Worm (Caenorhabditis elegans) whole organism, L2 larva: ENCODE measurements around the gene T19C3.2.
A peak's percentile ranks its signal among the peaks of the same experiment; 100 is the strongest.

Experiments used
- C34F6.9 ChIP-seq: fragments of 150-350 bp; optimal IDR thresholded peaks from 2 replicates; lab custom pipeline; 2014; ENCODE audit warnings: missing biosample characterization, missing genetic modification characterization
- F13H6.1 ChIP-seq: sonication (generic microtip); optimal IDR thresholded peaks from 2 replicates; lab custom pipeline; 2016; ENCODE audit warnings: missing genetic modification characterization, missing compliant biosample characterization
- R02D3.7 ChIP-seq: fragments of 150-350 bp; optimal IDR thresholded peaks from 2 replicates; lab custom pipeline; 2014; ENCODE audit warnings: missing biosample characterization, missing genetic modification characterization
- Y55F3AM.14 ChIP-seq: fragments of 200-800 bp; sonication (Bioruptor generic); optimal IDR thresholded peaks from 2 replicates; lab custom pipeline; 2018; ENCODE audit warnings: mild to moderate bottlenecking, missing genetic modification characterization, missing compliant biosample characterization
- ZK546.5 ChIP-seq: sonication (generic microtip); optimal IDR thresholded peaks from 2 replicates; lab custom pipeline; 2017; ENCODE audit warnings: missing biosample characterization, missing genetic modification characterization
- alr-1 ChIP-seq: fragments of 150-350 bp; optimal IDR thresholded peaks from 2 replicates; lab custom pipeline; 2014; ENCODE audit warnings: missing biosample characterization, missing genetic modification characterization
- aly-2 ChIP-seq: fragments of 150-350 bp; optimal IDR thresholded peaks from 2 replicates; lab custom pipeline; 2014; ENCODE audit warnings: missing biosample characterization, missing genetic modification characterization
- ama-1 ChIP-seq: fragments of 150-350 bp; optimal IDR thresholded peaks from 2 replicates; lab custom pipeline; 2018; ENCODE audit warnings: inconsistent platforms
- blmp-1 ChIP-seq: sonication (generic microtip); optimal IDR thresholded peaks from 2 replicates; lab custom pipeline; 2017; ENCODE audit warnings: missing genetic modification characterization, mild to moderate bottlenecking, missing compliant biosample characterization, antibody characterized with exemption, moderate library complexity; ENCODE audit not compliant: insufficient read depth
- ceh-16 ChIP-seq: fragments of 150-350 bp; optimal IDR thresholded peaks from 2 replicates; lab custom pipeline; 2014; ENCODE audit warnings: missing biosample characterization, missing genetic modification characterization
- ceh-82 ChIP-seq: fragments of 150-350 bp; optimal IDR thresholded peaks from 2 replicates; lab custom pipeline; 2014; ENCODE audit warnings: missing biosample characterization, missing genetic modification characterization
- crh-2 ChIP-seq: sonication (generic microtip); optimal IDR thresholded peaks from 2 replicates; lab custom pipeline; 2017; ENCODE audit warnings: missing biosample characterization, missing genetic modification characterization
- dmd-4 ChIP-seq: sonication (generic microtip); optimal IDR thresholded peaks from 2 replicates; lab custom pipeline; 2017; ENCODE audit warnings: missing biosample characterization, missing genetic modification characterization
- egl-27 ChIP-seq: sonication (generic microtip); optimal IDR thresholded peaks from 3 replicates; lab custom pipeline; 2017; ENCODE audit warnings: missing biosample characterization, missing genetic modification reagents, missing genetic modification characterization
- elt-3 ChIP-seq: sonication (generic microtip); optimal IDR thresholded peaks from 2 replicates; lab custom pipeline; 2017; ENCODE audit warnings: missing biosample characterization, missing genetic modification characterization
- fos-1 ChIP-seq: fragments of 150-350 bp; optimal IDR thresholded peaks from 2 replicates; lab custom pipeline; 2014; ENCODE audit warnings: missing biosample characterization, missing genetic modification characterization
- gmeb-1 ChIP-seq: fragments of 150-350 bp; optimal IDR thresholded peaks from 2 replicates; lab custom pipeline; 2014; ENCODE audit warnings: missing biosample characterization, missing genetic modification characterization
- lin-11 ChIP-seq: fragments of 150-350 bp; sonication (generic microtip); optimal IDR thresholded peaks from 2 replicates; lab custom pipeline; 2014; ENCODE audit warnings: missing biosample characterization, missing genetic modification characterization, inconsistent platforms, mixed read lengths
- lin-39 ChIP-seq: fragments of 150-350 bp; optimal IDR thresholded peaks from 2 replicates; lab custom pipeline; 2014; ENCODE audit warnings: missing biosample characterization, missing genetic modification reagents, missing genetic modification characterization
- lsy-2 ChIP-seq, 2 experiments: fragments of 150-350 bp in 1 of 2; sonication (generic microtip) in 1 of 2; optimal IDR thresholded peaks; 2 replicates each; lab custom pipeline; 2014 to 2017; ENCODE audit warnings: missing biosample characterization in 2 of 2, missing genetic modification characterization in 2 of 2
- mab-5 ChIP-seq: fragments of 150-350 bp; optimal IDR thresholded peaks from 2 replicates; lab custom pipeline; 2014; ENCODE audit warnings: missing biosample characterization, missing genetic modification characterization
- mbf-1 ChIP-seq: sonication (generic microtip); optimal IDR thresholded peaks from 2 replicates; lab custom pipeline; 2017; ENCODE audit warnings: missing biosample characterization, missing genetic modification characterization
- nhr-10 ChIP-seq: sonication (generic microtip); optimal IDR thresholded peaks from 2 replicates; lab custom pipeline; 2017; ENCODE audit warnings: missing biosample characterization, missing genetic modification characterization
- nhr-12 ChIP-seq: fragments of 150-350 bp; optimal IDR thresholded peaks from 2 replicates; lab custom pipeline; 2014; ENCODE audit warnings: missing biosample characterization, missing genetic modification characterization
- nhr-129 ChIP-seq: fragments of 150-350 bp; optimal IDR thresholded peaks from 2 replicates; lab custom pipeline; 2014; ENCODE audit warnings: missing biosample characterization, missing genetic modification characterization
- nhr-21 ChIP-seq: fragments of 150-350 bp; optimal IDR thresholded peaks from 2 replicates; lab custom pipeline; 2014; ENCODE audit warnings: missing biosample characterization, missing genetic modification characterization
- nhr-23 ChIP-seq: fragments of 150-350 bp; optimal IDR thresholded peaks from 2 replicates; lab custom pipeline; 2014; ENCODE audit warnings: missing biosample characterization, missing genetic modification reagents, missing genetic modification characterization
- nhr-237 ChIP-seq: fragments of 150-350 bp; optimal IDR thresholded peaks from 2 replicates; lab custom pipeline; 2014; ENCODE audit warnings: missing biosample characterization, missing genetic modification characterization
- nhr-25 ChIP-seq: fragments of 150-350 bp; sonication (generic microtip); optimal IDR thresholded peaks from 3 replicates; lab custom pipeline; 2014; ENCODE audit warnings: missing biosample characterization, missing genetic modification characterization
- nhr-6 ChIP-seq: fragments of 150-350 bp; optimal IDR thresholded peaks from 2 replicates; lab custom pipeline; 2014; ENCODE audit warnings: missing biosample characterization, missing genetic modification characterization
- nhr-77 ChIP-seq: fragments of 150-350 bp; optimal IDR thresholded peaks from 2 replicates; lab custom pipeline; 2014; ENCODE audit warnings: missing biosample characterization, missing genetic modification characterization
- peb-1 ChIP-seq: fragments of 150-350 bp; optimal IDR thresholded peaks from 2 replicates; lab custom pipeline; 2014; ENCODE audit warnings: missing biosample characterization, missing genetic modification characterization
- sem-4 ChIP-seq: fragments of 150-350 bp; optimal IDR thresholded peaks from 2 replicates; lab custom pipeline; 2014; ENCODE audit warnings: missing biosample characterization, missing genetic modification reagents, missing genetic modification characterization
- skn-1 ChIP-seq: sonication (generic microtip); optimal IDR thresholded peaks from 2 replicates; lab custom pipeline; 2017; ENCODE audit warnings: missing biosample characterization, missing genetic modification characterization
- sma-3 ChIP-seq: sonication (generic microtip); optimal IDR thresholded peaks from 2 replicates; lab custom pipeline; 2016; ENCODE audit warnings: missing genetic modification reagents, missing genetic modification characterization, missing compliant biosample characterization
- snpc-4 ChIP-seq: fragments of 150-350 bp; optimal IDR thresholded peaks from 2 replicates; lab custom pipeline; 2014; ENCODE audit warnings: missing biosample characterization, missing genetic modification characterization
- unc-39 ChIP-seq: fragments of 150-350 bp; optimal IDR thresholded peaks from 2 replicates; lab custom pipeline; 2014; ENCODE audit warnings: missing biosample characterization, missing genetic modification characterization
- unc-62 ChIP-seq: fragments of 150-350 bp; optimal IDR thresholded peaks from 2 replicates; lab custom pipeline; 2014; ENCODE audit warnings: missing biosample characterization, missing genetic modification reagents, missing genetic modification characterization
- zag-1 ChIP-seq: fragments of 150-350 bp; optimal IDR thresholded peaks from 2 replicates; lab custom pipeline; 2014; ENCODE audit warnings: missing biosample characterization, missing genetic modification characterization
- ztf-1 ChIP-seq: fragments of 200-800 bp; sonication (Bioruptor generic); conservative IDR thresholded peaks from 2 replicates; pipeline ENCODE4 v1.3.6; 2022; ENCODE audit warnings: missing genetic modification characterization, missing compliant biosample characterization

Gene T19C3.2

ce11 chrIII:650539-650938, 33.2 kb upstream of the T19C3.2 start:
- TF ChIP-seq egl-27: no peak
- peak; percentile 33 for TF ChIP-seq nhr-25 (tag; lab: Kevin White, UChicago)
- TF ChIP-seq blmp-1 (tag; lab: Kevin White, UChicago): peak; percentile 24
- TF ChIP-seq zag-1 (tag; lab: Kevin White, UChicago): no peak
- no peak for TF ChIP-seq sem-4 (tag; lab: Kevin White, UChicago)
- TF ChIP-seq nhr-21 (tag; lab: Kevin White, UChicago): no peak
- TF ChIP-seq sma-3: peak; percentile 65
- no peak for TF ChIP-seq peb-1
- no peak for TF ChIP-seq ceh-82 (tag; lab: Kevin White, UChicago)
- TF ChIP-seq lsy-2 (tag; optimal IDR thresholded peaks at IDR 0.05; lab: Kevin White, UChicago): no peak
- no peak for TF ChIP-seq ceh-16 (tag; lab: Kevin White, UChicago)
- no peak for TF ChIP-seq mbf-1 (tag; lab: Kevin White, UChicago)
- no peak for TF ChIP-seq dmd-4 (tag; lab: Kevin White, UChicago)
- no peak for TF ChIP-seq Y55F3AM.14 (GFP tag; lab: Kevin White, UChicago)
- no peak for TF ChIP-seq lin-39
- no peak for TF ChIP-seq nhr-129 (tag; lab: Kevin White, UChicago)
- TF ChIP-seq nhr-77 (tag; lab: Kevin White, UChicago): no peak
- no peak for TF ChIP-seq alr-1
- no peak for TF ChIP-seq elt-3

ce11 chrIII:649935-650334, 32.6 kb upstream of the T19C3.2 start:
- TF ChIP-seq C34F6.9 (tag; lab: Kevin White, UChicago): no peak
- TF ChIP-seq gmeb-1 (tag; lab: Kevin White, UChicago): no peak
- TF ChIP-seq ama-1 (lab: Kevin White, UChicago): no peak
- no peak for TF ChIP-seq sem-4 (tag; lab: Kevin White, UChicago)
- TF ChIP-seq lin-39: no peak
- TF ChIP-seq sma-3: no peak
- TF ChIP-seq ztf-1: no peak
- TF ChIP-seq zag-1 (tag; lab: Kevin White, UChicago): no peak
- TF ChIP-seq mab-5 (tag; lab: Kevin White, UChicago): no peak
- TF ChIP-seq lsy-2 (tag; optimal IDR thresholded peaks at IDR 0.05; lab: Kevin White, UChicago): no peak
- no peak for TF ChIP-seq snpc-4 (tag; lab: Kevin White, UChicago)
- no peak for TF ChIP-seq nhr-77 (tag; lab: Kevin White, UChicago)
- no peak for TF ChIP-seq nhr-10
- TF ChIP-seq R02D3.7 (tag; lab: Kevin White, UChicago): no peak
- TF ChIP-seq nhr-12 (tag; lab: Kevin White, UChicago): no peak
- TF ChIP-seq unc-39 (tag; lab: Kevin White, UChicago): no peak
- no peak for TF ChIP-seq ceh-16 (tag; lab: Kevin White, UChicago)

- TF ChIP-seq fos-1 (tag; lab: Kevin White, UChicago): peak; percentile 33
- TF ChIP-seq lsy-2 (tag; optimal IDR thresholded peaks at IDR 0.05; lab: Kevin White, UChicago): peak in 1 of 2 experiments; percentile 7
- TF ChIP-seq crh-2: peak; percentile 79
- TF ChIP-seq nhr-129 (tag; lab: Kevin White, UChicago): no peak
- peak; percentile 61 for TF ChIP-seq C34F6.9 (tag; lab: Kevin White, UChicago)
- TF ChIP-seq F13H6.1 (tag; lab: Kevin White, UChicago): peak; percentile 1
- no peak for TF ChIP-seq ceh-82 (tag; lab: Kevin White, UChicago)
- TF ChIP-seq lin-11 (tag; lab: Kevin White, UChicago): no peak
- TF ChIP-seq nhr-25 (tag; lab: Kevin White, UChicago): peak; percentile 15
These were observed 29.9 kb upstream of the T19C3.2 start for ce11 chrIII:647248-647647.

ce11 chrIII:646454-646853, 29.1 kb upstream of the T19C3.2 start, which contains the start of gene orai-1:
Gene orai-1, plus strand, starts transcription at chrIII:646754.
- no peak for TF ChIP-seq ZK546.5 (tag; lab: Kevin White, UChicago)
- no peak for TF ChIP-seq lin-11 (tag; lab: Kevin White, UChicago)
- TF ChIP-seq sma-3: no peak
- no peak for TF ChIP-seq aly-2 (tag; lab: Kevin White, UChicago)
- TF ChIP-seq nhr-6 (tag; lab: Kevin White, UChicago): no peak
- no peak for TF ChIP-seq nhr-10
- no peak for TF ChIP-seq nhr-129 (tag; lab: Kevin White, UChicago)
- no peak for TF ChIP-seq nhr-237 (tag; lab: Kevin White, UChicago)
- no peak for TF ChIP-seq nhr-23 (tag; lab: Kevin White, UChicago)
- no peak for TF ChIP-seq skn-1 (tag; lab: Kevin White, UChicago)
- no peak for TF ChIP-seq unc-62
- TF ChIP-seq blmp-1 (tag; lab: Kevin White, UChicago): no peak
- no peak for TF ChIP-seq lsy-2 (tag; optimal IDR thresholded peaks at IDR 0.05; lab: Kevin White, UChicago)
- TF ChIP-seq ceh-16 (tag; lab: Kevin White, UChicago): no peak
- TF ChIP-seq gmeb-1 (tag; lab: Kevin White, UChicago): no peak
